Worm (Caenorhabditis elegans) whole organism, L3 larva: ENCODE measurements around the gene srdh-1.
A peak's percentile ranks its signal among the peaks of the same experiment; 100 is the strongest.

ENCODE experiments used
- R02D3.7 ChIP-seq: fragments of 150-350 bp; optimal IDR thresholded peaks from 2 replicates; lab custom pipeline; 2014; ENCODE audit warnings: missing biosample characterization, missing genetic modification characterization
- ama-1 ChIP-seq: fragments of 150-350 bp; optimal IDR thresholded peaks from 2 replicates; lab custom pipeline; 2018
- ceh-16 ChIP-seq: sonication (generic microtip); optimal IDR thresholded peaks from 2 replicates; lab custom pipeline; 2017; ENCODE audit warnings: missing biosample characterization, missing genetic modification characterization
- ceh-28 ChIP-seq: fragments of 150-350 bp; optimal IDR thresholded peaks from 2 replicates; lab custom pipeline; 2014; ENCODE audit warnings: missing biosample characterization, missing genetic modification reagents, missing genetic modification characterization
- ceh-82 ChIP-seq: fragments of 150-350 bp; optimal IDR thresholded peaks from 2 replicates; lab custom pipeline; 2014; ENCODE audit warnings: missing biosample characterization, missing genetic modification characterization
- daf-12 ChIP-seq: fragments of 150-350 bp; optimal IDR thresholded peaks from 2 replicates; lab custom pipeline; 2014; ENCODE audit warnings: missing biosample characterization, missing genetic modification reagents, missing genetic modification characterization
- elt-1 ChIP-seq: fragments of 150-350 bp; optimal IDR thresholded peaks from 2 replicates; lab custom pipeline; 2014; ENCODE audit warnings: missing biosample characterization, missing genetic modification characterization
- elt-2 ChIP-seq: sonication (generic microtip); optimal IDR thresholded peaks from 2 replicates; lab custom pipeline; 2016; ENCODE audit warnings: missing genetic modification reagents, mild to moderate bottlenecking, missing genetic modification characterization, missing compliant biosample characterization
- elt-3 ChIP-seq, 3 experiments: fragments of 150-350 bp in 1 of 3; sonication (generic microtip) in 2 of 3; optimal IDR thresholded peaks; 2 replicates in 2 of 3; 4 replicates in 1 of 3; lab custom pipeline; 2014 to 2017; ENCODE audit warnings: missing biosample characterization in 3 of 3, missing genetic modification characterization in 3 of 3
- eor-1 ChIP-seq, 2 experiments: fragments of 150-350 bp; optimal IDR thresholded peaks; 2 replicates each; lab custom pipeline; 2014 to 2018; ENCODE audit warnings: missing biosample characterization in 2 of 2, missing genetic modification characterization in 2 of 2
- fkh-10 ChIP-seq: sonication (generic microtip); optimal IDR thresholded peaks from 2 replicates; lab custom pipeline; 2017; ENCODE audit warnings: missing biosample characterization, missing genetic modification reagents, missing genetic modification characterization
- fos-1 ChIP-seq: fragments of 150-350 bp; optimal IDR thresholded peaks from 2 replicates; lab custom pipeline; 2014; ENCODE audit warnings: missing biosample characterization, missing genetic modification characterization
- hmg-11 ChIP-seq: sonication (generic microtip); optimal IDR thresholded peaks from 2 replicates; lab custom pipeline; 2016; ENCODE audit warnings: missing genetic modification characterization, missing compliant biosample characterization
- lin-15B ChIP-seq: fragments of 150-350 bp; optimal IDR thresholded peaks from 2 replicates; lab custom pipeline; 2014; ENCODE audit warnings: missing biosample characterization, missing genetic modification characterization
- lin-39 ChIP-seq: fragments of 150-350 bp; optimal IDR thresholded peaks from 2 replicates; lab custom pipeline; 2018; ENCODE audit warnings: missing biosample characterization, missing genetic modification reagents, missing genetic modification characterization
- lsy-12 ChIP-seq: sonication (generic microtip); optimal IDR thresholded peaks from 2 replicates; lab custom pipeline; 2016; ENCODE audit warnings: mild to moderate bottlenecking, missing genetic modification characterization, missing compliant biosample characterization
- mdl-1 ChIP-seq: fragments of 150-350 bp; optimal IDR thresholded peaks from 2 replicates; lab custom pipeline; 2014; ENCODE audit warnings: missing biosample characterization, missing genetic modification characterization
- nfya-1 ChIP-seq: sonication (generic microtip); optimal IDR thresholded peaks from 2 replicates; lab custom pipeline; 2017; ENCODE audit warnings: missing genetic modification characterization, mild to moderate bottlenecking, missing compliant biosample characterization, antibody characterized with exemption, moderate library complexity; ENCODE audit not compliant: insufficient read depth
- nhr-12 ChIP-seq: fragments of 150-350 bp; optimal IDR thresholded peaks from 2 replicates; lab custom pipeline; 2014; ENCODE audit warnings: missing biosample characterization, missing genetic modification characterization
- nhr-23 ChIP-seq: fragments of 150-350 bp; optimal IDR thresholded peaks from 2 replicates; lab custom pipeline; 2014; ENCODE audit warnings: missing biosample characterization, missing genetic modification reagents, missing genetic modification characterization
- nhr-237 ChIP-seq: fragments of 150-350 bp; optimal IDR thresholded peaks from 2 replicates; lab custom pipeline; 2014; ENCODE audit warnings: missing biosample characterization, missing genetic modification characterization
- nhr-25 ChIP-seq: sonication (generic microtip); optimal IDR thresholded peaks from 2 replicates; lab custom pipeline; 2017; ENCODE audit warnings: missing biosample characterization, missing genetic modification characterization
- nhr-28 ChIP-seq: fragments of 150-350 bp; optimal IDR thresholded peaks from 2 replicates; lab custom pipeline; 2014; ENCODE audit warnings: missing biosample characterization, missing genetic modification characterization
- nhr-43 ChIP-seq: sonication (generic microtip); optimal IDR thresholded peaks from 2 replicates; lab custom pipeline; 2016; ENCODE audit warnings: mild to moderate bottlenecking, missing genetic modification characterization, missing compliant biosample characterization; ENCODE audit not compliant: poor library complexity, severe bottlenecking
- nhr-67 ChIP-seq: fragments of 150-350 bp; optimal IDR thresholded peaks from 2 replicates; lab custom pipeline; 2014; ENCODE audit warnings: missing biosample characterization, missing genetic modification characterization
- pha-4 ChIP-seq: fragments of 150-350 bp; optimal IDR thresholded peaks from 2 replicates; lab custom pipeline; 2014; ENCODE audit warnings: missing biosample characterization, missing genetic modification reagents, missing genetic modification characterization
- pqm-1 ChIP-seq: fragments of 150-350 bp; optimal IDR thresholded peaks from 2 replicates; lab custom pipeline; 2017; ENCODE audit warnings: missing biosample characterization, missing genetic modification characterization, inconsistent platforms
- sea-2 ChIP-seq: fragments of 150-350 bp; sonication (generic microtip); optimal IDR thresholded peaks from 4 replicates; lab custom pipeline; 2014; ENCODE audit warnings: missing biosample characterization, missing genetic modification reagents, missing genetic modification characterization
- skn-1 ChIP-seq: fragments of 150-350 bp; optimal IDR thresholded peaks from 2 replicates; lab custom pipeline; 2014; ENCODE audit warnings: missing biosample characterization, missing genetic modification characterization
- unc-39 ChIP-seq: sonication (generic microtip); optimal IDR thresholded peaks from 4 replicates; lab custom pipeline; 2017; ENCODE audit warnings: missing biosample characterization, missing genetic modification characterization
- unc-62 ChIP-seq: fragments of 150-350 bp; sonication (generic microtip); optimal IDR thresholded peaks from 4 replicates; lab custom pipeline; 2014; ENCODE audit warnings: missing biosample characterization, missing genetic modification reagents, missing genetic modification characterization
- ztf-4 ChIP-seq: fragments of 150-350 bp; optimal IDR thresholded peaks from 2 replicates; lab custom pipeline; 2014; ENCODE audit warnings: missing biosample characterization, missing genetic modification characterization

Gene srdh-1

DNA sequence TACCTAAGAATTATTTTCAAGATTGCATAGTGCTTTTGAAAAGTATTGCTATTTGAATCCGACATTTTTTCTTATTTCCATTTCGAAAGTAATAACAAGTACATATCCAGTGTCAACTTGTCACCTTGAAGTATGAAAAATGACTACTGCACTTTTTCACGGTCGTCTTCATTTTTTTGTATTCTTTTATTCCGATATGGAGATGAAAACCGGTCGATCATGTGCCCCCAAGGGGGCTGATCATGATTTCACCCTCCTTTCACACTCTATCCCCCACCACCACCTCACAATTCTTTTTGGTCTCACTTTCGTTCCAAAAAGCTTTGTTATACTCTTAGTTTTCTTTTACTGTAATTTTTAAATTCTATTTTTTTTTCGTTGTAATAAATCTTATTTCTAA, 38.5 kb upstream of the srdh-1 start:
- TF ChIP-seq nhr-12 (tag; lab: Kevin White, UChicago) (no peak), nhr-25 (tag; lab: Kevin White, UChicago) (peak; percentile 52), ama-1 (lab: Kevin White, UChicago) (peak; percentile 32), nhr-43 (tag; lab: Kevin White, UChicago) (peak; percentile 26), ceh-82 (tag; lab: Kevin White, UChicago) (no peak), nfya-1 (peak; percentile 13), sea-2 (GFP tag; lab: Kevin White, UChicago) (no peak)

DNA sequence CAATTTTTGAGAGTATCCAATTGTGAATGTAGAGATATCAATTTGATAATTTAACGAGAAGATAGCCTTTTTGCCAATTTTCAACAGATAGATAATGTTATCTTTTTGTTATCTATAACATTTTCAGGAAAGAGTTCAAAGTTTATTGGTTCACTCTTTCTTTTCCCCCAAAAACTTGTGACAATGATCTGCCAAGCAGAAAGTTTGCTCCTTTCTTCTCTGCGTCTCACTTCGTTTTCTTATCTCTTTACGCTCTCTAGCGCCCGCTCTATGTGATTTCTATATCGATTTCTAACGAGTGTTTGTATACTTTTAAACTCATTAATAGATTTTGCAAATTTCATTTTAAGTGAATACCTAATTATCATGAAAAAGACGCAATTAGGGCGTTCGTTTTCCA, 38.0 kb upstream of the srdh-1 start:
- TF ChIP-seq ceh-82 (tag; lab: Kevin White, UChicago) (no peak), elt-1 (tag; lab: Kevin White, UChicago) (no peak), mdl-1 (no peak), elt-2 (tag; lab: Kevin White, UChicago) (peak; percentile 95), pqm-1 (tag; lab: Kevin White, UChicago) (peak; percentile 83), ceh-28 (tag; lab: Kevin White, UChicago) (peak; percentile 22), pha-4 (tag; lab: Kevin White, UChicago) (peak; percentile 68), ama-1 (lab: Kevin White, UChicago) (no peak)

DNA sequence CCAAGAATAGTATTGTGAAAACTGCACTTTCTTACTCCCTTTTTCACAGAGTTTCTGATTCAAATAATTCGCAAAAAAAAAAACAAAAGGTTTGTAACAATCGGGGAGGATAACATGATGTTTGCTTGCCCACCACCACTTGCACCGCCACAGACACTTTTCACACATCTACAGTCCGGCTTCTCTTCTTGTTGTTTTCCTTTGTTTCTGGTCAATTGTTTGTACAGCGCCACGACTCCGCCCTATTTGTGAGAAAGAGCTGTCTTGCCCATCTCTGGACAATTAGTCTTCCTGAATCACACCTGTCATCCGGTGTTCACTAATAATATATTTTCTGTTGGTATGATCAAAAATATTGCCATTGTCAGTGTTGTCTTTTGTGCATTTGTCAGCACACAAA, 33.5 kb upstream of the srdh-1 start, which contains the start of gene M110.9:
Gene M110.9 (plus strand): TSS at position 301 of the 400 bp plus-strand sequence.
- no peak for TF ChIP-seq lsy-12 (tag; lab: Kevin White, UChicago)
- TF ChIP-seq unc-39 (tag; lab: Kevin White, UChicago): no peak
- no peak for TF ChIP-seq nhr-237 (tag; lab: Kevin White, UChicago)
- no peak for TF ChIP-seq sea-2 (GFP tag; lab: Kevin White, UChicago)
- no peak for TF ChIP-seq unc-62 (GFP tag; lab: Kevin White, UChicago)
- no peak for TF ChIP-seq ztf-4 (tag; lab: Kevin White, UChicago)
- TF ChIP-seq nhr-28 (tag; lab: Kevin White, UChicago): no peak
- TF ChIP-seq elt-3 (tag; optimal IDR thresholded peaks at IDR 0.05; lab: Kevin White, UChicago): no peak
- TF ChIP-seq mdl-1: no peak
- TF ChIP-seq nhr-67 (tag; lab: Kevin White, UChicago): no peak
- no peak for TF ChIP-seq fkh-10 (GFP tag; lab: Kevin White, UChicago)
- TF ChIP-seq lin-15B (tag; lab: Kevin White, UChicago): no peak
- no peak for TF ChIP-seq pqm-1 (tag; lab: Kevin White, UChicago)
- no peak for TF ChIP-seq R02D3.7 (tag; lab: Kevin White, UChicago)
- TF ChIP-seq elt-2 (tag; lab: Kevin White, UChicago): no peak

DNA sequence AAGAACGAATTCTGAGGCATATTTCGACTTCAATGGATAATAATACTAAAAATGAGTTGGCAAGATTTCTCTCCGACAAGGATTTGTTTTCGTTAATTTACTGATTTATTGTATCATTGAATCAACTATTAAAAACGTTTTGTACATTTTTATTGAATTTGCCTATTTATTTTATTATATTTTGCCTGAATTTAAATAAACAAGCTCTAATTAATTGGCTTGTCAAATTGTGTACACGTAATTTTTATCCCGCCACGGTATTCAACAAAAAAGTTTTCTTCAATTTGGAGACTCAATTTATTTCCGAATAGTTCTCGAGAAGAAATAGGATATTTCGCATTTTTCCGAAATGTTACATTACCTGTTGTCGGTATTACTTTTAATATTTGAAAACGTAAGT, 32.0 kb upstream of the srdh-1 start, which contains the start of gene M110.7:
Gene M110.7 (plus strand): TSS at position 301 of the 400 bp plus-strand sequence.
- TF ChIP-seq eor-1 (tag; optimal IDR thresholded peaks at IDR 0.05; lab: Kevin White, UChicago) (no peak), hmg-11 (tag; lab: Kevin White, UChicago) (no peak), lin-39 (no peak)

DNA sequence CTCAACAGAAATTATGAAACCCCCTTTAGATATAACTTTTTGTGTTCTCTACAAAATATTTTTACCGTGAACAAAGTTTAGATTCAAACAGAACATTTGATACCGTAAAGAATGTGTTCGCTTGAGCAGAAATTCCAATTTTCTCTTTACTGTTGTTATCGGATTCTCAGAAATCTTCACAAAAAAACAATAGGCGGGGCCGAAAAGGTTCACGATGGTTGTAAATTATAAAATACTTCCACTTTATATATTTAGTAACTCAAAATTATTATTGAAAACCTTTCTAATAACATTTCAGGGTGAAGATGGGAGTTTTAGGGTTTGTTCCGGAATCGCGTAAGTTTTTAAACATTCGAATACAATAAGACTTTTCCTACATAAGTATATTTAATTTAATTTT, 26.3 kb upstream of the srdh-1 start, which contains the start of gene nlp-5:
Gene nlp-5 (plus strand): TSS at position 301 of the 400 bp plus-strand sequence.
- TF ChIP-seq hmg-11 (tag; lab: Kevin White, UChicago) (no peak), daf-12 (tag; lab: Kevin White, UChicago) (no peak), fos-1 (no peak), nhr-25 (tag; lab: Kevin White, UChicago) (no peak), nhr-67 (tag; lab: Kevin White, UChicago) (no peak), ceh-82 (tag; lab: Kevin White, UChicago) (no peak), nfya-1 (no peak)

DNA sequence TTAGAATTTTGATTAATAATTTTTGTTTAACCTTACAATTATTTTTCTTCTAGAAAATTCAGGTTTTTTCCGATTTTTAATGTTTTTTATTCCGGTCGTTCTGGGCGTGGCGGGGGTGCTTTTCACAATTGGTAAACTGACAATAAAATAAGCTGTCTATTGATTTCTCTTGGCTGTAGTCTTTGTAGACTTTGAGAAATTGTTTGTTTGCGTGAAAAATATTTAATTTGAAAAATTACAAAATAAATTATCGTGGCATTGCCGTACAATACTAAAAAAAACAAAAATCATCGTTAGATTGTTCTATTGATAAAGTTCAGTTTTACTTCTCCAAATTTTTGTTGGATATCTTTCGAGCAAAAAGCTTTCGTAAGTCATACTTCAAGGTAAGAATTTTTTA, 18.0 kb upstream of the srdh-1 start, which contains the start of gene F35C11.3:
Gene F35C11.3 (plus strand): TSS at position 301 of the 400 bp plus-strand sequence.
- TF ChIP-seq ceh-16 (tag; lab: Kevin White, UChicago): no peak
- TF ChIP-seq hmg-11 (tag; lab: Kevin White, UChicago): no peak
- TF ChIP-seq elt-2 (tag; lab: Kevin White, UChicago): no peak
- no peak for TF ChIP-seq nhr-23
- TF ChIP-seq elt-1 (tag; lab: Kevin White, UChicago): no peak
- no peak for TF ChIP-seq nhr-43 (tag; lab: Kevin White, UChicago)
- TF ChIP-seq skn-1 (tag; lab: Kevin White, UChicago): no peak
